Fruit fly (Drosophila melanogaster) whole organism, embryonic: ENCODE results near the gene CG31717.

ENCODE experiments used
- Adf1 ChIP-seq: fragments of 200-800 bp; sonication (Bioruptor generic); IDR thresholded peaks from 2 replicates; pipeline ENCODE4 v1.3.6; 2022; ENCODE audit warnings: missing biosample characterization, missing genetic modification characterization
- CG10366 ChIP-seq: fragments of 200-800 bp; sonication (Bioruptor generic); IDR thresholded peaks from 2 replicates; pipeline ENCODE4 v1.3.6; 2022; ENCODE audit warnings: missing biosample characterization, missing genetic modification characterization
- CG10462 ChIP-seq: fragments of 200-800 bp; sonication (Bioruptor generic); optimal IDR thresholded peaks from 2 replicates; lab custom pipeline; 2016; ENCODE audit warnings: missing biosample characterization, missing genetic modification characterization
- CG10543 ChIP-seq: fragments of 200-800 bp; sonication (Bioruptor generic); optimal IDR thresholded peaks from 3 replicates; lab custom pipeline; 2017; ENCODE audit warnings: missing biosample characterization, mild to moderate bottlenecking, missing genetic modification characterization, moderate library complexity
- CG10979 ChIP-seq: fragments of 200-800 bp; sonication (Bioruptor generic); optimal IDR thresholded peaks from 2 replicates; lab custom pipeline; 2018; ENCODE audit warnings: missing biosample characterization, mild to moderate bottlenecking, missing genetic modification characterization, moderate library complexity
- CG15696 ChIP-seq: fragments of 200-800 bp; sonication (Bioruptor generic); optimal IDR thresholded peaks from 2 replicates; lab custom pipeline; 2019; ENCODE audit warnings: missing biosample characterization, mild to moderate bottlenecking, missing genetic modification characterization, moderate library complexity
- CG1647 ChIP-seq: fragments of 200-800 bp; sonication (Bioruptor generic); optimal IDR thresholded peaks from 3 replicates; lab custom pipeline; 2016; ENCODE audit warnings: missing biosample characterization, missing genetic modification characterization
- CG17186 ChIP-seq: fragments of 200-800 bp; sonication (Bioruptor generic); optimal IDR thresholded peaks from 3 replicates; lab custom pipeline; 2017; ENCODE audit warnings: missing biosample characterization, missing genetic modification reagents, missing genetic modification characterization
- CG17359 ChIP-seq: fragments of 200-800 bp; sonication (Bioruptor generic); optimal IDR thresholded peaks from 3 replicates; lab custom pipeline; 2018; ENCODE audit warnings: missing biosample characterization, mild to moderate bottlenecking, missing genetic modification characterization, moderate library complexity
- CG17568 ChIP-seq: fragments of 200-800 bp; sonication (Bioruptor generic); optimal IDR thresholded peaks from 2 replicates; lab custom pipeline; 2018; ENCODE audit warnings: missing biosample characterization, mild to moderate bottlenecking, missing genetic modification characterization, moderate library complexity
- CG17612 ChIP-seq: fragments of 200-800 bp; sonication (Bioruptor generic); IDR thresholded peaks from 2 replicates; pipeline ENCODE4 v1.3.6; 2022; ENCODE audit warnings: missing biosample characterization, missing genetic modification characterization
- CG32532 ChIP-seq: fragments of 200-800 bp; sonication (Bioruptor generic); IDR thresholded peaks from 2 replicates; pipeline ENCODE4 v1.3.6; 2022; ENCODE audit warnings: missing biosample characterization, missing genetic modification characterization
- CG3281 ChIP-seq: fragments of 200-800 bp; sonication (Bioruptor generic); optimal IDR thresholded peaks from 3 replicates; lab custom pipeline; 2017; ENCODE audit warnings: missing biosample characterization, mild to moderate bottlenecking, missing genetic modification characterization
- CG43689 ChIP-seq: fragments of 200-800 bp; sonication (Bioruptor generic); IDR thresholded peaks from 2 replicates; pipeline ENCODE4 v1.3.6; 2022; ENCODE audit warnings: missing biosample characterization, missing genetic modification characterization
- CG4617 ChIP-seq: fragments of 200-800 bp; sonication (Bioruptor generic); optimal IDR thresholded peaks from 3 replicates; lab custom pipeline; 2016; ENCODE audit warnings: missing biosample characterization, missing genetic modification characterization, borderline replicate concordance
- CG6683 ChIP-seq: fragments of 200-800 bp; sonication (Bioruptor generic); optimal IDR thresholded peaks from 2 replicates; lab custom pipeline; 2017; ENCODE audit warnings: missing biosample characterization, mild to moderate bottlenecking, missing genetic modification characterization, missing genetic modification reagents
- CG8089 ChIP-seq: fragments of 200-800 bp; sonication (Bioruptor generic); optimal IDR thresholded peaks from 3 replicates; lab custom pipeline; 2016; ENCODE audit warnings: missing biosample characterization, missing genetic modification characterization
- CTCF ChIP-seq: fragments of 200-800 bp; sonication (Bioruptor generic); optimal IDR thresholded peaks from 2 replicates; lab custom pipeline; 2017; ENCODE audit warnings: missing biosample characterization, mild to moderate bottlenecking, missing genetic modification characterization, moderate library complexity
- Dbx ChIP-seq: fragments of 200-800 bp; sonication (Bioruptor generic); IDR thresholded peaks from 3 replicates; pipeline ENCODE4 v1.3.6; 2022; ENCODE audit warnings: missing biosample characterization, missing genetic modification characterization
- Dip3 ChIP-seq: fragments of 200-800 bp; sonication (Bioruptor generic); optimal IDR thresholded peaks from 3 replicates; lab custom pipeline; 2016; ENCODE audit warnings: missing biosample characterization, missing genetic modification characterization
- Dll ChIP-seq: fragments of 200-800 bp; sonication (Bioruptor generic); IDR thresholded peaks from 4 replicates; pipeline ENCODE4 v1.3.6; 2022; ENCODE audit warnings: missing biosample characterization, missing genetic modification characterization; ENCODE audit not compliant: partially characterized antibody
- Dp ChIP-seq: fragments of 200-800 bp; sonication (Bioruptor generic); optimal IDR thresholded peaks from 2 replicates; lab custom pipeline; 2018; ENCODE audit warnings: missing biosample characterization, mild to moderate bottlenecking, missing genetic modification characterization, moderate library complexity
- Dref ChIP-seq: fragments of 200-800 bp; sonication (Bioruptor generic); IDR thresholded peaks from 2 replicates; pipeline ENCODE4 v1.3.6; 2022; ENCODE audit warnings: missing biosample characterization, missing genetic modification characterization
- E2f2 ChIP-seq: fragments of 200-800 bp; sonication (Bioruptor generic); IDR thresholded peaks from 2 replicates; pipeline ENCODE4 v1.3.6; 2022; ENCODE audit warnings: missing biosample characterization, missing genetic modification characterization
- HLHmδ ChIP-seq: fragments of 200-800 bp; sonication (Bioruptor generic); optimal IDR thresholded peaks from 2 replicates; lab custom pipeline; 2018; ENCODE audit warnings: missing biosample characterization, mild to moderate bottlenecking, missing genetic modification characterization, moderate library complexity
- MTF-1 ChIP-seq: fragments of 200-800 bp; sonication (Bioruptor generic); optimal IDR thresholded peaks from 2 replicates; lab custom pipeline; 2018; ENCODE audit warnings: missing biosample characterization, mild to moderate bottlenecking, missing genetic modification characterization, borderline replicate concordance
- Mrtf ChIP-seq: fragments of 200-800 bp; sonication (Bioruptor generic); IDR thresholded peaks from 3 replicates; pipeline ENCODE4 v1.3.6; 2022; ENCODE audit warnings: missing biosample characterization, missing genetic modification characterization
- NC2β ChIP-seq: fragments of 200-800 bp; sonication (Bioruptor generic); optimal IDR thresholded peaks from 2 replicates; lab custom pipeline; 2016; ENCODE audit warnings: missing biosample characterization, missing genetic modification characterization
- NFAT ChIP-seq: fragments of 200-800 bp; sonication (Bioruptor generic); IDR thresholded peaks from 2 replicates; pipeline ENCODE4 v1.3.6; 2022; ENCODE audit warnings: missing biosample characterization, missing genetic modification characterization
- NK7.1 ChIP-seq: fragments of 200-800 bp; sonication (Bioruptor generic); optimal IDR thresholded peaks from 3 replicates; lab custom pipeline; 2016; ENCODE audit warnings: missing biosample characterization, missing genetic modification characterization
- Nf-YC ChIP-seq: fragments of 200-800 bp; optimal IDR thresholded peaks from 3 replicates; lab custom pipeline; 2019; ENCODE audit warnings: missing biosample characterization, mild to moderate bottlenecking, missing genetic modification characterization, moderate library complexity
- NfI ChIP-seq: fragments of 200-800 bp; sonication (Bioruptor generic); optimal IDR thresholded peaks from 3 replicates; lab custom pipeline; 2018; ENCODE audit warnings: missing biosample characterization, mild to moderate bottlenecking, missing genetic modification characterization, moderate library complexity
- Opbp ChIP-seq: fragments of 200-800 bp; sonication (Bioruptor generic); IDR thresholded peaks from 3 replicates; pipeline ENCODE4 v1.3.6; 2022; ENCODE audit warnings: missing biosample characterization, missing genetic modification characterization; ENCODE audit not compliant: partially characterized antibody
- Side ChIP-seq: fragments of 200-800 bp; sonication (Bioruptor generic); optimal IDR thresholded peaks from 2 replicates; lab custom pipeline; 2016; ENCODE audit warnings: missing biosample characterization, missing genetic modification characterization
- Six4 ChIP-seq: fragments of 200-800 bp; sonication (Bioruptor generic); optimal IDR thresholded peaks from 2 replicates; lab custom pipeline; 2016; ENCODE audit warnings: missing biosample characterization, missing genetic modification characterization
- Sry-δ ChIP-seq: fragments of 200-800 bp; sonication (Bioruptor generic); optimal IDR thresholded peaks from 2 replicates; lab custom pipeline; 2016; ENCODE audit warnings: missing biosample characterization, missing genetic modification characterization
- YL-1 ChIP-seq: fragments of 200-800 bp; sonication (Bioruptor generic); optimal IDR thresholded peaks from 3 replicates; lab custom pipeline; 2017; ENCODE audit warnings: missing biosample characterization, mild to moderate bottlenecking, missing genetic modification characterization
- bcd ChIP-seq: fragments of 200-800 bp; sonication (Bioruptor generic); optimal IDR thresholded peaks from 2 replicates; lab custom pipeline; 2017; ENCODE audit warnings: missing biosample characterization, mild to moderate bottlenecking, missing genetic modification characterization
- chinmo ChIP-seq: fragments of 200-800 bp; sonication (Bioruptor generic); IDR thresholded peaks from 4 replicates; pipeline ENCODE4 v1.3.6; 2022; ENCODE audit warnings: missing biosample characterization, missing genetic modification characterization; ENCODE audit not compliant: partially characterized antibody
- corto ChIP-seq: fragments of 200-800 bp; sonication (Bioruptor generic); optimal IDR thresholded peaks from 2 replicates; lab custom pipeline; 2016; ENCODE audit warnings: missing biosample characterization, mild to moderate bottlenecking, missing genetic modification characterization, moderate library complexity
- en ChIP-seq: fragments of 200-800 bp; sonication (Bioruptor generic); optimal IDR thresholded peaks from 2 replicates; lab custom pipeline; 2016; ENCODE audit warnings: missing biosample characterization, missing genetic modification characterization
- ham ChIP-seq: fragments of 200-800 bp; sonication (Bioruptor generic); IDR thresholded peaks from 2 replicates; pipeline ENCODE4 v1.3.6; 2022; ENCODE audit warnings: missing biosample characterization, missing genetic modification characterization
- hb ChIP-seq: fragments of 200-800 bp; sonication (Bioruptor generic); IDR thresholded peaks from 3 replicates; pipeline ENCODE4 v1.3.6; 2022; ENCODE audit warnings: missing biosample characterization, missing genetic modification characterization; ENCODE audit not compliant: partially characterized antibody
- ind ChIP-seq: fragments of 200-800 bp; sonication (Bioruptor generic); optimal IDR thresholded peaks from 3 replicates; lab custom pipeline; 2016; ENCODE audit warnings: missing biosample characterization, missing genetic modification characterization
- insv ChIP-seq, 2 experiments: fragments of 200-800 bp; sonication (Bioruptor generic); optimal IDR thresholded peaks; 3 replicates each; lab custom pipeline; 2016 to 2018; ENCODE audit warnings: missing biosample characterization in 2 of 2, missing genetic modification characterization in 2 of 2
- prd ChIP-seq, 3 experiments: fragments of >200 bp in 2 of 3; fragments of 200-800 bp in 1 of 3; sonication (Bioruptor generic) in 1 of 3; optimal IDR thresholded peaks in 2 of 3; IDR thresholded peaks in 1 of 3; 2 replicates in 2 of 3; 3 replicates in 1 of 3; pipeline versions ENCODE4 v1.3.6 to Lab custom; 2017 to 2022; ENCODE audit warnings: missing biosample characterization in 1 of 3, missing genetic modification characterization in 1 of 3
- pum ChIP-seq: fragments of 200-800 bp; sonication (Bioruptor generic); optimal IDR thresholded peaks from 2 replicates; lab custom pipeline; 2016; ENCODE audit warnings: missing biosample characterization, missing genetic modification characterization
- vvl ChIP-seq: fragments of 200-800 bp; sonication (Bioruptor generic); IDR thresholded peaks from 2 replicates; pipeline ENCODE4 v1.3.6; 2022; ENCODE audit warnings: missing biosample characterization, missing genetic modification characterization

Gene CG31717

DNA sequence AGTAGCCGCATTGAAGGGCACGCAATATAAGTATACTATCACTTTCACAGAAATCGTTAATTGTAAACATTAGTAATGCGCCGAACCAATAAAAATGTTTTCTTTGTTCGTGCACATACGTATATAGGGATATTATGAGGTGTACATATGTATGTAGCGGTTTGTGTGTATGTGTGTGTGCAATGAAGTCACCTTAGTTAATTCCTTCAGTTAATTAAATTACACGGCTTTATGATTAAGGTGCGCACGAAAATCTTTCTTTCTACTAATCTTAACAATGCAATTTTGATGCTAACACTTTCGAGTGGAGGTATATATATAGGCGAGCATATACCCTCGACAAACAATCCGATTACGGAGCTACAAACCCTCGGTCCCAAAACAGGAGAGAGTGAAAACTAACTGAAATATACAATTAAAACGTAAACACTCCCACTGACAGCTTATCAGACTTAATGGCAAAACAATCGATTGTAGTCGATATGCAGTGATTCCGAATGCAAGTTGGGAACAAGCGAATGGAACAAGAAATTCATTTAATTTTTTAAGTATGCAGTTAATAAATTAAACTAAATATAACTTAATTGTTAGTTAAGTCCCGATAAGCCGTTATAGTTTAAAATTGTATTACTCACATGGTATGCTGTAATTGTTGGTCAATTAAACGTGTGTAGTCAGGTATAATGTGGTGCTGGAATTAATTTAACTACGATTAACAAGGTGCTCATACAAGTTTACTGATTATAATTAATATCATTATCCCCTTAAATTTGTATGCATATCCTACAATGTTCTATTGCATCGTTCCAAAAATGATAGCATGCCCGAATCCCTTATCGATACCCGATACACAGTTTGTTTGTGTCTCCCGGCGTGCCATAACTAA, 29.8 kb upstream of the CG31717 start, which contains the start of the genes Npc1a and Prosalpha6 (continued):
- peak; percentile 77; the same call in 2 of the 3 replicates for TF ChIP-seq Opbp (GFP tag; lab: Robert Waterston, UW)
- no peak for TF ChIP-seq CG10366 (GFP tag; lab: Robert Waterston, UW)
- peak; percentile 23 for TF ChIP-seq Dp (GFP tag; lab: Kevin White, UChicago)
- TF ChIP-seq insv (GFP tag; optimal IDR thresholded peaks at IDR 0.05; lab: Kevin White, UChicago): peak in 1 of 2 experiments; percentile 58

DNA sequence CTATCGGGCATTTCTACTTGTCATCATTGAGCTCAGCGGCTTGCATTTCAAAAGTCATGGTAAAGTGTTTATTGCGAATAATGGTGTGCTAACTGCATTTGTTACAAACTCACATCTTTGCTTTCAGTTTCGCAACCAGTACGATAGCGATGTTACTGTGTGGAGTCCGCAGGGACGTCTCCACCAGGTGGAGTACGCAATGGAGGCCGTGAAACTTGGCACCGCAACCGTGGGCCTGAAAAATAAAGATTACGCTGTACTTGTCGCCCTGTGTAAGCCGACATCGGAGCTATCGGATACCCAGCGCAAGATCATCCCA, 29.2 kb upstream of the CG31717 start:
- TF ChIP-seq prd (optimal IDR thresholded peaks at IDR 0.05; lab: Kevin White, UChicago) (no peak), prd (GFP tag; IDR thresholded peaks at IDR 0.05; lab: Robert Waterston, UW) (no peak), ind (no peak), Mrtf (no peak), Adf1 (no peak), CTCF (GFP tag; lab: Kevin White, UChicago) (no peak), CG4617 (GFP tag; lab: Kevin White, UChicago) (no peak), hb (peak; percentile 6; the same call in 2 of the 3 replicates), CG10543 (GFP tag; lab: Kevin White, UChicago) (no peak), CG10462 (GFP tag; lab: Kevin White, UChicago) (no peak), YL-1 (GFP tag; lab: Kevin White, UChicago) (no peak), Dip3 (no peak), NC2β (GFP tag; lab: Kevin White, UChicago) (no peak), NFAT (no peak), Dref (GFP tag; lab: Robert Waterston, UW) (no peak), CG6683 (GFP tag; lab: Kevin White, UChicago) (no peak), chinmo (GFP tag; lab: Robert Waterston, UW) (0 out of 4 replicates have a peak, but pooled peaks have one; percentile 36), Side (GFP tag; lab: Kevin White, UChicago) (no peak), CG43689 (GFP tag; lab: Robert Waterston, UW) (no peak), Sry-δ (GFP tag; lab: Kevin White, UChicago) (no peak), CG17568 (no peak), CG1647 (GFP tag; lab: Kevin White, UChicago) (no peak), CG8089 (no peak), CG17186 (GFP tag; lab: Kevin White, UChicago) (no peak), CG3281 (GFP tag; lab: Kevin White, UChicago) (no peak), CG10979 (tag; lab: Kevin White, UChicago) (no peak), ham (GFP tag; lab: Robert Waterston, UW) (no peak), CG32532 (no peak), Six4 (GFP tag; lab: Kevin White, UChicago) (no peak), E2f2 (GFP tag; lab: Robert Waterston, UW) (peak; percentile 25; the same call in 1 of the 2 replicates), CG15696 (tag; lab: Kevin White, UChicago) (no peak), en (no peak), bcd (GFP tag; lab: Kevin White, UChicago) (no peak), HLHmδ (GFP tag; lab: Kevin White, UChicago) (no peak), vvl (GFP tag; lab: Robert Waterston, UW) (no peak), CG17612 (GFP tag; lab: Robert Waterston, UW) (no peak), NfI (GFP tag; lab: Kevin White, UChicago) (no peak), Dbx (GFP tag; lab: Robert Waterston, UW) (no peak), corto (no peak), MTF-1 (GFP tag; lab: Kevin White, UChicago) (no peak), Nf-YC (tag; lab: Kevin White, UChicago) (no peak), Dll (GFP tag; lab: Robert Waterston, UW) (no peak; the same call in 3 of the 4 replicates), NK7.1 (GFP tag; lab: Kevin White, UChicago) (no peak), CG17359 (tag; lab: Kevin White, UChicago) (no peak), pum (GFP tag; lab: Kevin White, UChicago) (no peak)
